Fruit fly (Drosophila melanogaster) Kc167 (cell line): ENCODE results near the gene Cog3.

Experiments
- Myc ChIP-seq: fragments of >200 bp; optimal IDR thresholded peaks from 2 replicates; lab custom pipeline; 2017; ENCODE audit warnings: missing external identifiers
- Sin3A ChIP-seq: fragments of >200 bp; optimal IDR thresholded peaks from 2 replicates; lab custom pipeline; 2018; ENCODE audit warnings: missing external identifiers
- h ChIP-seq: fragments of >200 bp; optimal IDR thresholded peaks from 3 replicates; lab custom pipeline; 2018; ENCODE audit warnings: missing external identifiers
- insv ChIP-seq: fragments of >200 bp; optimal IDR thresholded peaks from 3 replicates; lab custom pipeline; 2018; ENCODE audit warnings: missing external identifiers
- psq ChIP-seq: fragments of >200 bp; optimal IDR thresholded peaks from 2 replicates; lab custom pipeline; 2017; ENCODE audit warnings: missing external identifiers
- ttk ChIP-seq: sonication (Bioruptor generic); optimal IDR thresholded peaks from 2 replicates; lab custom pipeline; 2017; ENCODE audit warnings: missing external identifiers

The Cog3 gene

DNA sequence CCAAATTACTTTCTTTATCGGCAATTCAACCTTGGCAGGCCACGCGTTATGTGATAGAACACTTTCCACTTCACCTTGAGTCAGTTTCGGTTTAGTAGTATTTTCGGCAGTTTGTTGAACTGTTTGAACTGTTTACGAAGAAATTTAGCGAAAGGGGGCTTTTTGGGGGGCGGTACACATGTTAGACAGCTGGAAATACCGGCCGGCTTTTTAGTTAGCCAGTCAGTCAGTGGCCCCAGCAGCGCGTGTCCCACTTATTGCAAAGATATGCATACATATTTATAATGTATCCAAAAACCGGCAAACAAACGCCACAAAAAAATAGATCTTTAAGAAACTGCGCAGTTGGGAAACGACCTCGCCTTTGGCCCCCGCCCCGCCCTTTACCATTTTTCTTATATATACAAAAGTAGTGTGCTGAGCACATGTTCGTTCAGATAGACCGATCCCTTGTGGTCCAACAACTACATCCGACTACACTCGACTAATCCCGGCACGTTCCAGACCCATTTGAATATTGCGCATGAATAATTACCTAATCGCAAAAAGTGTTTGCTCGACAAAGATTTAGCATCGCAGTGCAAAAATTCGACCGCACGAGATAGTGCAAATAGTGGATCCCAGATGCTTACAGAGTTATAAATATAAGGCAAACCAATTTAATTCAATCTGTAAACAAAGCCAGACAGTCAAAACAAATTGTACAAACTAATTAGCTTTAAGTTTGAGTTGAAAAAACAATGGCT is 23.0 kb upstream of the Cog3 start:
- no peak for TF ChIP-seq h (lab: Kevin White, UChicago)
- TF ChIP-seq psq (lab: Kevin White, UChicago), result no peak
- TF ChIP-seq ttk (lab: Kevin White, UChicago), result no peak
- no peak for TF ChIP-seq insv
- no peak for TF ChIP-seq Myc (lab: Kevin White, UChicago)
- no peak for TF ChIP-seq Sin3A

DNA sequence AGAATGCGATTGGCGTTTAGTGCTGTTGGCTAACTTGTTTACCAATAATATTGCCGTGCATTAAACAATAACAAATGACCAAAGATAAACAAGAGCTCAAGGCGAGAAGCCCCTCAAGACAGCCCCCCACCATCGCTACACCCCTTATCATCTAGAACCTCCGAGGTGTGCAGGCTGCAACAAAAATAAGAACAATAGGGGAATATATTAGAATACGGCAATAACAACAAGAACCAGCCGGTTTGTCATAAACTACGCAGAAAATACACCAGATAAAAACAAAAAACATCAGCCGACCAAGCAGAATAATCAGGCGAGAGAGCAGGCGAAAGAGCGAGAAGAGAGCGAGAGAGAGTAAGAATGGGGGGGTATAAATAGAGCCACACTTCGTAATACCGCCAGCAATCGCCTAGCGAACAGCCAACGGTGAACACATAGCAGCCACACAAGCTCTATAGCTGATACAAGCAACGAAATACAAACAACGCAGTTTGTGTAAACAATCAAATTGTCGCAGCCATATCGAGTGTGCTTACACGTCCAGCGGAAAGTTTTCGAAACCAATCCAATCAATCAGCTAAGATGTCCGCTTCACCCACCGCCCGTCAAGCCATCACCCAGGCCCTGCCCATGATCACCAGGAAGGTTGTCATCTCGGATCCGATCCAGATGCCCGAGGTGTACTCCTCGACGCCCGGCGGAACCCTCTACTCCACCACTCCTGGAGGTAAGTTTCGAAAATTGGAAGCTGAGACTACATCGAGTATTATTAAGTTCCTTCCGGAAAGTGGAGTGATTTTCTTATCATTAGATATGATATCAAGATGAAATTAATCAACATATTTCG is 21.4 kb upstream of the Cog3 start, which contains the start of gene Thor:
Gene Thor, plus strand, starts transcription at position 401 of the 847 bp plus-strand sequence.
- TF ChIP-seq ttk (lab: Kevin White, UChicago) (no peak), psq (lab: Kevin White, UChicago) (no peak), insv (no peak), Myc (lab: Kevin White, UChicago) (no peak), Sin3A (no peak), h (lab: Kevin White, UChicago) (no peak)

DNA sequence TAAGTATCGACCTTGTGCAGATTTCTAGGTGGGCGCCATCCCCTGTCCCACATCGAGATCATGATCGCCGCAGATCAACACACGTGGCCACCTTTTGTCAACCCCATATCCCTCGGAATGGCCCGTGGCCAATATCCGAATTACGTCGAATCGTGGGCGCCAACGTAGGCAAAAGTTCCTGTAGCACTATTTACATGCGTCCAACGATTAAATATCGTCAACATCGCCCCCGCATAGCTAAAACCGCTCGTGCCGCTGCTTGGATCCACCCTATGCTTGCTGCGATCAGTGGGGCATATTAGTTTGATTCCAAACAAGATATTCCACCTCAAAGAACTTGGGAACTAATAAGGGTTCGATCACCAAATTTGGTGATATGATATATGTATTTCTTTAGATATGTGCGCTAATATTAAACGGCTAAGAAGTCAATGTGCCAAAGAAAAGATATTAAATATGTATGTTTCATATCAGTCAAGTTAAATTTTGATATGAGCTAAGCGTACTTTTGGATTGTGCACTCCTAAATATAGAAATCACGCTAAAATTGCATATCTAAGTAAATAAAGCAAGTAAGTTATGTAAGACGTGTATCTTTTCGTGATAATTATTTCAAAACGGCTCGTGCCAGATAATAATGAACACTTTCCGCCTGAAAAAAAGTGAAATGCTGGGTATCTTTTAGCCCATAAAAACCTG is 20.3 kb upstream of the Cog3 start:
- TF ChIP-seq psq (lab: Kevin White, UChicago) (no peak), Myc (lab: Kevin White, UChicago) (no peak), h (lab: Kevin White, UChicago) (no peak), insv (no peak), Sin3A (no peak), ttk (lab: Kevin White, UChicago) (no peak)

DNA sequence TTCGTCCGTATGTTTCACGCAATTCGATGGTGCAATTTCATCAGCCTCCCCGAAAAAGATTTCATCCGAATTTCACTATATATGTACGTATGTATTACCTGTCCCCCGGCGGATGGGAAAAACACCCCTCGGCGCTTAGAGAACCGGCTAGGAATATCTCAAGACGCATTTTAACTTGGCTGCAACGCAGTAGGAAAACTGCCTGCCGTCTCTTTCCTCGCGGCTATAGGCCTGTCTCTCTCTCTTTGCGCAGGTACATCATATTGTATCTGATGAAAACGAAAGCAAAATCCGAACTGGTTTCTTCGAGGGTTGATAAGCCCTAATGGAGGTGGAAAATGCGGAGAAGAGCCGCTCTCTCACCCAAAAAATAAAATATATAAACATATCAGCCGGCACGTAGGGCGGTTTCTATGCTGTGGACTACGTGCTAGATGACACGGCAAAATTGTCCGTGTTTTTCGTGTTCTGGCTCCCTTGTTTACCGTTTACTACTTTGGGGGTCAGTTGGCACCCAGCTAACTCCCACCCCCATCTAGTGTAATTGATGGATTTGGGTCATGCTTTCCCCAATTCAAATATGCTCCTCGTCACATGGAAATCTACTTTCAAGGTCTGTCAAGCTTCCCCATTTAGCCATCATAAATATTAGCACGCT is 19.7 kb upstream of the Cog3 start:
- TF ChIP-seq Myc (lab: Kevin White, UChicago) (no peak), psq (lab: Kevin White, UChicago) (no peak), ttk (lab: Kevin White, UChicago) (no peak)

DNA sequence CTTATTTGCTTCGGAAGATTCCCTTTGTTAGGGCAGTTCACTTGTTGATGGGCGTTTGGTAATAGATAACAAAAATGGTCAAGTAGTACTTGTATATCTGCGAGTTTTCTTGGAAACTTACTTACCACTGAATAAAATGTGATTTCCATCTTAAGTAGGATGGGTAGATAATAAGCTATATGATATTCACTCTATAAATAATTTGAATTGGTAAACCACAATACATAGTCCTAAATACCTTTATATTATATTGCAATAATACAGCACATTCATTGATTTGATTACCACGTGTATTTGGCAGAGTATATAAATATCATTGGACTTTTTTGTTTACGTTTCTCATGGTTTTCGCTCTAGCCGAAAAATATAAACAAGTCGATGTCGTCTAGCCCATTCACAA is 19.1 kb upstream of the Cog3 start:
- TF ChIP-seq ttk (lab: Kevin White, UChicago), result no peak
- TF ChIP-seq insv, result no peak
- TF ChIP-seq Myc (lab: Kevin White, UChicago), result no peak
- TF ChIP-seq psq (lab: Kevin White, UChicago), result no peak
- no peak for TF ChIP-seq h (lab: Kevin White, UChicago)
- TF ChIP-seq Sin3A, result no peak

DNA sequence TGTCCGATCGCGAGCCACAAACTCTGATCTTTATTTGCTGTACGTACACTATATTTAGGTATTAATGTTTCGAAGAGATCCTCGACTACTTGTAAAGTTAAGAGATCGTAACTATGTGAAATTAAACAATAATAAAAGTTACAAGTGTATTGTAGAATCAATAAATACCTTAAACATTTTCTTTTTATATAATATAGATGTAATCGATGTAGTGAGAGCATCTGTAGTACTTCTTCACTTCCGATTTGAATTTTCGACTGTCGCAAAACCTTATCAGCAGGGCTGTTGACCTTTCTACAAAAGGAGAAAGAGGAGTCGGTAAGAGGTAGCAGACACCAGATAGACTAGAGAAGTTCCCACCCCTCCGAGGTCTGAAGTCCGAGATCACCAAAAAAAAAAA is 18.3 kb upstream of the Cog3 start:
- TF ChIP-seq Sin3A (no peak), Myc (lab: Kevin White, UChicago) (no peak), insv (no peak), ttk (lab: Kevin White, UChicago) (no peak), h (lab: Kevin White, UChicago) (no peak), psq (lab: Kevin White, UChicago) (no peak)

DNA sequence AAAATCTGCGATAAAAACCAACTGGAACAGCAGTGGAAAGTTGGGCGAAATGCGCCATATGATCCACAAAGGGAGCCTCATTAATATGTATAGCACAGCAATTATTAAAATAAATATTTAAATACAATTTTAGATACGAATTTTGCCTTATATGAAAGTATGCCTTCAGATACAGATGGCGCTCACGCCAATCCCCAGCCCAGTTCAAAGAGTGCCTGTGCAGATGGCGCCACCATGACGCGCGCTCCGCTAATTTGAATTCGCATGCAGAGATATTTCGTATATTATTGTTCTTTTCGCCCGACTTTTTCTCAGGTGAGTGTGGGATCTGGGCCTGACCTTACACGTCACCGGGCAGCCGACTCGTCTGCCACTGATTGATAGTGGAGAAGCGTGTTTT is 15.4 kb upstream of the Cog3 start, which contains the start of gene Pgant4:
Gene Pgant4, plus strand, starts transcription at position 362 of the 400 bp plus-strand sequence.
- no peak for TF ChIP-seq insv
- TF ChIP-seq Sin3A, result no peak
- no peak for TF ChIP-seq ttk (lab: Kevin White, UChicago)
- TF ChIP-seq psq (lab: Kevin White, UChicago), result no peak
- TF ChIP-seq Myc (lab: Kevin White, UChicago), result no peak
- TF ChIP-seq h (lab: Kevin White, UChicago), result no peak

DNA sequence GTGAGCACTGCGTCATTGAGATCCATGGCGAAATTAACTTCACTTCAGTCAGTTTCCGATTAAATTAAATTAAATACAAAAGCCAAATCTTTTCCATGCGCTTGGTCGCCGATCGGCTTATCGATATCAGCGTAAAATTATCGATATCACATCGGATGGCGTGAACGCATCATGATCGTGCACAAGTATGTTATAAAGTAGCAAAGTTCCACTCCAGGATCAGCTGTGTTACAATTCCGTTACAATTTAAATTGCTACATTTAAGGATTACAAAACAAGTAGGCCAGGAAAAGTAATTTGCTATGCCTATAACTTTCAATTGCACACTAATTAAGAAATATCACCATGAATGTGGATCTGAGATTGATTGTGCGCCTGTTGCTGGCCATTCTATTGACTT is 13.0 kb upstream of the Cog3 start, which contains the start of the genes Pif1 and CG31776:
Gene Pif1, minus strand, starts transcription at position 136 of the 400 bp plus-strand sequence.
Gene CG31776, plus strand, starts transcription at position 314 of the 400 bp plus-strand sequence.
- TF ChIP-seq Myc (lab: Kevin White, UChicago) (no peak), psq (lab: Kevin White, UChicago) (no peak), h (lab: Kevin White, UChicago) (no peak), insv (no peak), ttk (lab: Kevin White, UChicago) (no peak), Sin3A (no peak)

DNA sequence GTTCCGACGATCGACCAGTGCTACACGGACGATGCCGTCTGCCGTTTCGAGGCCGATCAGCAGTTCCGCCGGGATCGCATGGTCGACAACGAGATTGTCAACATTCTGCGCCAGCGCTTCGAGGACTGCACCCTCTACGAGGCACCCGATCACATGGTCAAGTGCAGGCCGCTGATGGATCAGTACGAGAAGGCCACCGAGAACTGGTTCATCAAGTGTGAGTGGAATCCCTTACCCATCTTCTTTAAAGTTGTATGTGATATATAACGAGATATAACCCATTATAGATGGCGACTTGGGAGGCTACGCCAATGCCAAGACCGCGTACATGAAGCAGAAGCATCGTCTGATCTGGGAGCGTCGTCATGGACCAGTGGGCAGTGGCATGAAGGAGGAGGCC is 10.0 kb upstream of the Cog3 start:
- TF ChIP-seq h (lab: Kevin White, UChicago) (no peak), Sin3A (no peak), Myc (lab: Kevin White, UChicago) (no peak), insv (no peak), ttk (lab: Kevin White, UChicago) (no peak), psq (lab: Kevin White, UChicago) (no peak)

DNA sequence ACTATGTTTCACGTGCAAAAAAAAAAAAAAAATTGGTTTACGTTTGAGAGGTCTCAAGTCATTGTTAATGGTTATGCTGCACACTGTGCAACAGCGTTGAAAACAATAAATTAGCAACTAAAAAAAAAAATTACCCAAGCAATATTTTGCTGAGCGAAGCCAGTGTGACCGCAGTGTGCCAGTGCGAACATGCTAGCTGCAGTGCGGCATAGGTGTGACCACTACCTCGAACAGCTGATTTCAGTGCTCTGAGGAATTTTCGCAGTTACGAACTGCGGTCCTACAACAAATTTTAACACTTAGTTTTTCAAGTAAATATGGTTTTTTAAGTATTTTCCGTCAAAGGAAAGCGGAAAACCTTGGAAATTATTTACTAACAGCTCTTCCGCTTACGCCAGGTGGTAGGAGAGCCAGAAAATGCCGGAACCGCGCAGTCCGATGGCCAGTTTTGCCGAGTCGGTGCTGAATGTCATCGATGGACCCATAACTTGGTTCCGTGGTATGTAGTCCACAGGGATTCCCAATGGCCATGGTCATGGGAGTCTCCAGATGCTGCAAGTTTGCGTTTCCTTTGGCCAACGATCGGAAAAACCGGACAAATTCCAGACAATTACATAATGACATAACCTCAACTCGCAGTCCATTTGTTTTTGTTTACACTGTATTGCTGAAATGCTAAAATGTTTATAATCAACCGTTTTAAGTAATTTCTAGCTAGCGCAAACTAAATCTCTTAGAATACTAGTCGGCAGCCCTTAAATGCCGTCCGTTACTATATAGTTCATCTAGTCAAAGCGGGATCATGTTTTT is 9.3 kb upstream of the Cog3 start, which contains the start of the genes msl-2 and ND-PDSW:
Gene msl-2, minus strand, starts transcription at position 195 of the 810 bp plus-strand sequence.
Gene ND-PDSW, plus strand, starts transcription at position 240 of the 810 bp plus-strand sequence.
- TF ChIP-seq Sin3A (no peak), Myc (lab: Kevin White, UChicago) (no peak), psq (lab: Kevin White, UChicago) (no peak), ttk (lab: Kevin White, UChicago) (no peak), h (lab: Kevin White, UChicago) (no peak), insv (no peak)
